Fruit fly (Drosophila melanogaster): Measurements from ENCODE around the gene mkg-p.

The mkg-p gene

DNA sequence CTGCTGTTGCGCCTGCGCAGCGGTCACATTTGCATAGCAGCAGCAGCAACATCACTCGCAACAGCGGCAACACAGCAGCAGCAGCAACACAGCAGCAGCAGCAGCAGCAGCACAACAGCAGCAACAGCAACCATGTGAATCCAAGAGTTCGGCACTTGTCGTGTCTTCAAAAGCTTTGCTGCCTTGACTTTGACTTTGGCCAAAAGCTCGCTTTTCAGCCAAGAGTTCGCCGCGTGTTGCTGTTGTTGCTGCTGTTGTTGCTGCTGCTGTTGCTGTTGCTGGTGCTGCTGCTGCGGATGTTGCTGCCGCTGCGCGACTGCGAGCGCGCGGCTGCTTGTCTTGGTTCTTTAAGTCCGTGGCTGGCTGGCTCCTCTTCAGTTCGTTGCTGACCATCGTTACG lies 33.0 kb downstream of the mkg-p start, which contains the start of gene ImpE1:
ImpE1 (plus strand) TSS at position 371 of the 400 bp plus-strand sequence.
- 0 out of 2 replicates have a peak, but pooled peaks have one; percentile 16 for TF ChIP-seq CG9932 (GFP tag; IDR thresholded peaks at IDR 0.05)
- TF ChIP-seq pum (GFP tag; optimal IDR thresholded peaks at IDR 0.05), result no peak
- TF ChIP-seq klu (GFP tag; IDR thresholded peaks at IDR 0.05), result 0 out of 2 replicates have a peak, but pooled peaks have one; percentile 23
- TF ChIP-seq CG1603 (tag; optimal IDR thresholded peaks at IDR 0.05), result no peak
- TF ChIP-seq pnt (GFP tag; optimal IDR thresholded peaks at IDR 0.05), result no peak
- no peak for TF ChIP-seq CG18599 (GFP tag; optimal IDR thresholded peaks at IDR 0.05)
- TF ChIP-seq bbx (GFP tag; IDR thresholded peaks at IDR 0.05; ENCODE audit: partially characterized antibody), result 0 out of 2 replicates have a peak, but pooled peaks have one; percentile 8
- peak in 1 of 2 experiments; percentile 89 for TF ChIP-seq Dfd (GFP tag; optimal IDR thresholded peaks at IDR 0.05)
- peak; percentile 80 for TF ChIP-seq Deaf1 (tag; optimal IDR thresholded peaks at IDR 0.05)
- TF ChIP-seq tna (GFP tag; IDR thresholded peaks at IDR 0.05; ENCODE audit: partially characterized antibody), result no peak
- TF ChIP-seq Gsc (GFP tag; IDR thresholded peaks at IDR 0.05), result no peak
- TF ChIP-seq CG11504 (tag; optimal IDR thresholded peaks at IDR 0.05), result peak; percentile 96
- TF ChIP-seq vvl (GFP tag; IDR thresholded peaks at IDR 0.05), result peak; percentile 48; the same call in 1 of the 2 replicates
- no peak for TF ChIP-seq Rfx (GFP tag; IDR thresholded peaks at IDR 0.05)
- no peak for TF ChIP-seq CG13424 (tag; optimal IDR thresholded peaks at IDR 0.05)
- no peak for TF ChIP-seq NC2β (GFP tag; optimal IDR thresholded peaks at IDR 0.05)
- TF ChIP-seq CG7745 (tag; optimal IDR thresholded peaks at IDR 0.05), result no peak
- 0 out of 4 replicates have a peak, but pooled peaks have one; percentile 72 for TF ChIP-seq chinmo (GFP tag; IDR thresholded peaks at IDR 0.05; ENCODE audit: partially characterized antibody)
- TF ChIP-seq croc (GFP tag; conservative IDR thresholded peaks at IDR 0.05), result no peak
- TF ChIP-seq CG4328 (GFP tag; optimal IDR thresholded peaks at IDR 0.05), result no peak
- TF ChIP-seq Ets65A (GFP tag), result peak; percentile 35
- peak; percentile 14 for TF ChIP-seq sens (GFP tag)
- peak; percentile 75; the same call in 2 of the 3 replicates for TF ChIP-seq CG6175 (GFP tag; IDR thresholded peaks at IDR 0.05)
- no peak for TF ChIP-seq Jarid2 (GFP tag; optimal IDR thresholded peaks at IDR 0.05)
- TF ChIP-seq CG6683 (GFP tag; optimal IDR thresholded peaks at IDR 0.05), result no peak
- no peak for TF ChIP-seq CG15601 (tag; optimal IDR thresholded peaks at IDR 0.05)
- TF ChIP-seq CG11247 (GFP tag; IDR thresholded peaks at IDR 0.05), result no peak
- TF ChIP-seq CG12942 (GFP tag; optimal IDR thresholded peaks at IDR 0.05), result no peak
- peak; percentile 24 for TF ChIP-seq nom (GFP tag; optimal IDR thresholded peaks at IDR 0.05)
- 0 out of 3 replicates have a peak, but pooled peaks have one; percentile 5 for TF ChIP-seq CG11456 (GFP tag; IDR thresholded peaks at IDR 0.05)
- TF ChIP-seq Adf1 (GFP tag; IDR thresholded peaks at IDR 0.05), result peak; percentile 73

DNA sequence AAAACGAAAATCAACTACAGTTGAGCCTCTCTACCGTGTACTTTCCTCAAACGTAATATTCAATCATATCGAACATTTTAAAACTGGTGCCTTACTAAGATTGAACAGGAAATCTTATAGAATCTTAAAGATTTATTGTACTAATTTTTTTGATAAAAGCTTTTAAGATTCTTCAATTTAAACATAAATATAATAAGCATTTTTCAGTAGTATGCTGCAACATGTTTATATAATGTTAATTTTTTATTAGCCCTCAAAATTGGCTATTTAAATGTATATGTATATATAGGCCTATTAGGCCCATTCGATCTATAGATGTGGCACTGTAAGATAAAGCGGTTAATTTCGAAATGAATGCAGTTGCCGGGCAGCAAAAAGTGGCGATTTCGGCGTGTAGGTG lies 33.5 kb downstream of the mkg-p start:
- TF ChIP-seq dan (GFP tag; IDR thresholded peaks at IDR 0.05) (no peak), h (optimal IDR thresholded peaks at IDR 0.05) (no peak), sd (tag; optimal IDR thresholded peaks at IDR 0.05) (no peak), CG10431 (GFP tag; optimal IDR thresholded peaks at IDR 0.05) (no peak), Vsx1 (GFP tag; optimal IDR thresholded peaks at IDR 0.05) (no peak), shn (GFP tag; optimal IDR thresholded peaks at IDR 0.05) (no peak), fru (optimal IDR thresholded peaks at IDR 0.05) (no peak)

DNA sequence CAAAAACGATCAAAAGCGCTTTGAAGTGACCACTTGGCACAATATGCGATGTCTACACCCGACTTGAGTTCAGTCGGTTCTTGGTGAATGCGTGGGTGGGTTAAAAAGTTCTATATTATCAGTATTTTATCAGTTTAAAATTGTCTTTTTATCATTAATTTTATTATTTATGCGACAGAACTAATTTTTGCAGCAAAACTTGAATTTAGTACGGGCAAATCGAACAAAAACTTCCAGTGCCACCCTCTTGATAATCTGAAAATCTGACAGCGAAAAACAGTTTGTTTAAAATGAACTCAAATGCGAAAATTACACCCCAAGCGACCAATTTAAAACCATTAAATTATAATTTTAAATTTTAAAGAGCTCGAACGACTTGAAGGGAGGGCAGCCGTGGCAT lies 34.2 kb downstream of the mkg-p start:
- no peak for TF ChIP-seq kni (GFP tag; optimal IDR thresholded peaks at IDR 0.05)
- peak; percentile 40 for TF ChIP-seq Ets65A (GFP tag)
- TF ChIP-seq lmd (GFP tag; IDR thresholded peaks at IDR 0.05), result 0 out of 2 replicates have a peak, but pooled peaks have one; percentile 11
- TF ChIP-seq Poxn (GFP tag; IDR thresholded peaks at IDR 0.05), result no peak
- TF ChIP-seq CG16779 (GFP tag; IDR thresholded peaks at IDR 0.05), result no peak
- TF ChIP-seq bsh (GFP tag; optimal IDR thresholded peaks at IDR 0.05), result no peak
- TF ChIP-seq lbe (GFP tag; optimal IDR thresholded peaks at IDR 0.05), result peak; percentile 9
- TF ChIP-seq CTCF (GFP tag; optimal IDR thresholded peaks at IDR 0.05), result no peak
- no peak for TF ChIP-seq fu2 (GFP tag; optimal IDR thresholded peaks at IDR 0.05)
- peak; percentile 53 for TF ChIP-seq sens (GFP tag)
- TF ChIP-seq CG4617 (GFP tag; optimal IDR thresholded peaks at IDR 0.05; ENCODE audit: borderline replicate concordance), result no peak
- TF ChIP-seq prd (optimal IDR thresholded peaks at IDR 0.05), result no peak
- TF ChIP-seq prd (GFP tag; IDR thresholded peaks at IDR 0.05), result peak; percentile 17; the same call in 1 of the 3 replicates
- TF ChIP-seq Drgx (GFP tag; IDR thresholded peaks at IDR 0.05), result no peak
- TF ChIP-seq row (GFP tag; IDR thresholded peaks at IDR 0.05), result 0 out of 3 replicates have a peak, but pooled peaks have one; percentile 36
- TF ChIP-seq CG1647 (GFP tag; optimal IDR thresholded peaks at IDR 0.05), result no peak

All from whole organism, embryonic.